Fruit fly (Drosophila melanogaster) whole organism, embryonic: Measurements from ENCODE around the gene CG14803.

ENCODE experiments used
- Asciz ChIP-seq: fragments of 200-800 bp; sonication (Bioruptor generic); optimal IDR thresholded peaks from 2 replicates; lab custom pipeline; 2017; ENCODE audit warnings: missing biosample characterization, mild to moderate bottlenecking, missing genetic modification characterization, missing genetic modification reagents
- CG10274 ChIP-seq: fragments of 200-800 bp; sonication (Bioruptor generic); optimal IDR thresholded peaks from 3 replicates; lab custom pipeline; 2017; ENCODE audit warnings: missing biosample characterization, mild to moderate bottlenecking, missing genetic modification characterization
- CG11504 ChIP-seq: fragments of 200-800 bp; sonication (Bioruptor generic); optimal IDR thresholded peaks from 3 replicates; lab custom pipeline; 2019; ENCODE audit warnings: missing biosample characterization, mild to moderate bottlenecking, missing genetic modification characterization, moderate library complexity
- CG12155 ChIP-seq: fragments of 200-800 bp; sonication (Bioruptor generic); optimal IDR thresholded peaks from 3 replicates; lab custom pipeline; 2016; ENCODE audit warnings: missing biosample characterization, missing genetic modification characterization
- CG12299 ChIP-seq: fragments of 200-800 bp; sonication (Bioruptor generic); optimal IDR thresholded peaks from 2 replicates; lab custom pipeline; 2018; ENCODE audit warnings: missing biosample characterization, mild to moderate bottlenecking, missing genetic modification characterization
- CG12942 ChIP-seq: fragments of 200-800 bp; sonication (Bioruptor generic); optimal IDR thresholded peaks from 3 replicates; lab custom pipeline; 2016; ENCODE audit warnings: missing biosample characterization, missing genetic modification characterization
- CG1602 ChIP-seq: fragments of 200-800 bp; sonication (Bioruptor generic); optimal IDR thresholded peaks from 3 replicates; lab custom pipeline; 2016; ENCODE audit warnings: missing biosample characterization, missing genetic modification characterization
- CG17385 ChIP-seq: fragments of 200-800 bp; sonication (Bioruptor generic); optimal IDR thresholded peaks from 3 replicates; lab custom pipeline; 2018; ENCODE audit warnings: missing biosample characterization, mild to moderate bottlenecking, missing genetic modification characterization
- CG17612 ChIP-seq: fragments of 200-800 bp; sonication (Bioruptor generic); IDR thresholded peaks from 2 replicates; pipeline ENCODE4 v1.3.6; 2022; ENCODE audit warnings: missing biosample characterization, missing genetic modification characterization
- CG1832 ChIP-seq: fragments of 200-800 bp; sonication (Bioruptor generic); optimal IDR thresholded peaks from 2 replicates; lab custom pipeline; 2017; ENCODE audit warnings: missing biosample characterization, mild to moderate bottlenecking, missing genetic modification characterization, inconsistent platforms
- CG31224 ChIP-seq: fragments of 200-800 bp; sonication (Bioruptor generic); IDR thresholded peaks from 2 replicates; pipeline ENCODE4 v1.3.6; 2022; ENCODE audit warnings: missing biosample characterization, missing genetic modification characterization
- CG32767 ChIP-seq: fragments of 200-800 bp; sonication (Bioruptor generic); IDR thresholded peaks from 2 replicates; pipeline ENCODE4 v1.3.6; 2022; ENCODE audit warnings: missing biosample characterization, missing genetic modification characterization
- CG34224 ChIP-seq: fragments of 200-800 bp; sonication (Bioruptor generic); IDR thresholded peaks from 3 replicates; pipeline ENCODE4 v1.3.6; 2022; ENCODE audit warnings: missing biosample characterization, missing genetic modification characterization; ENCODE audit not compliant: partially characterized antibody
- CG3995 ChIP-seq: fragments of 200-800 bp; sonication (Bioruptor generic); optimal IDR thresholded peaks from 3 replicates; lab custom pipeline; 2016; ENCODE audit warnings: missing biosample characterization, missing genetic modification characterization
- CG4730 ChIP-seq: fragments of 200-800 bp; sonication (Bioruptor generic); IDR thresholded peaks from 2 replicates; pipeline ENCODE4 v1.3.6; 2022; ENCODE audit warnings: missing biosample characterization, missing genetic modification characterization
- CG6854 ChIP-seq: fragments of 200-800 bp; sonication (Bioruptor generic); optimal IDR thresholded peaks from 3 replicates; lab custom pipeline; 2017; ENCODE audit warnings: missing biosample characterization, mild to moderate bottlenecking, missing genetic modification characterization
- CG7745 ChIP-seq: fragments of 200-800 bp; sonication (Bioruptor generic); optimal IDR thresholded peaks from 2 replicates; lab custom pipeline; 2018; ENCODE audit warnings: missing biosample characterization, mild to moderate bottlenecking, missing genetic modification characterization, moderate library complexity
- CG8478 ChIP-seq: fragments of >200 bp; optimal IDR thresholded peaks from 2 replicates; lab custom pipeline; 2018
- CG9817 ChIP-seq: fragments of 200-800 bp; sonication (Bioruptor generic); optimal IDR thresholded peaks from 2 replicates; lab custom pipeline; 2018; ENCODE audit warnings: missing biosample characterization, mild to moderate bottlenecking, missing genetic modification characterization, moderate library complexity
- Dip2 ChIP-seq: fragments of 200-800 bp; sonication (Bioruptor generic); IDR thresholded peaks from 2 replicates; pipeline ENCODE4 v1.3.6; 2022; ENCODE audit warnings: missing biosample characterization, missing genetic modification characterization
- Ets65A ChIP-seq: fragments of 200-800 bp; sonication (Bioruptor generic); peaks from one replicate; lab custom pipeline; 2016; ENCODE audit warnings: missing biosample characterization, missing genetic modification characterization
- Fer2 ChIP-seq: fragments of 200-800 bp; sonication (Bioruptor generic); optimal IDR thresholded peaks from 2 replicates; lab custom pipeline; 2018; ENCODE audit warnings: missing biosample characterization, mild to moderate bottlenecking, missing genetic modification characterization, moderate library complexity
- Gsc ChIP-seq: fragments of 200-800 bp; sonication (Bioruptor generic); IDR thresholded peaks from 2 replicates; pipeline ENCODE4 v1.3.6; 2022; ENCODE audit warnings: missing biosample characterization, missing genetic modification characterization
- Gug ChIP-seq: fragments of 200-800 bp; sonication (Bioruptor generic); IDR thresholded peaks from 4 replicates; pipeline ENCODE4 v1.3.6; 2022; ENCODE audit warnings: missing biosample characterization, missing genetic modification characterization
- Hand ChIP-seq: fragments of 200-800 bp; sonication (Bioruptor generic); optimal IDR thresholded peaks from 2 replicates; lab custom pipeline; 2017; ENCODE audit warnings: mild to moderate bottlenecking, missing biosample characterization, missing genetic modification reagents, missing genetic modification characterization
- MTF-1 ChIP-seq: fragments of 200-800 bp; sonication (Bioruptor generic); optimal IDR thresholded peaks from 2 replicates; lab custom pipeline; 2018; ENCODE audit warnings: missing biosample characterization, mild to moderate bottlenecking, missing genetic modification characterization, borderline replicate concordance
- Sin3A ChIP-seq: fragments of >200 bp; optimal IDR thresholded peaks from 2 replicates; lab custom pipeline; 2018
- Sox102F ChIP-seq: fragments of 200-800 bp; sonication (Bioruptor generic); optimal IDR thresholded peaks from 2 replicates; lab custom pipeline; 2018; ENCODE audit warnings: missing biosample characterization, mild to moderate bottlenecking, missing genetic modification characterization, moderate library complexity
- Taf1 ChIP-seq: fragments of 200-800 bp; sonication (Bioruptor generic); IDR thresholded peaks from 2 replicates; pipeline ENCODE4 v1.3.6; 2022; ENCODE audit warnings: missing biosample characterization, missing genetic modification characterization
- ase ChIP-seq: fragments of 200-800 bp; sonication (Bioruptor generic); IDR thresholded peaks from 3 replicates; pipeline ENCODE4 v1.3.6; 2022; ENCODE audit warnings: missing biosample characterization, missing genetic modification characterization
- bigmax ChIP-seq: fragments of 200-800 bp; sonication (Bioruptor generic); optimal IDR thresholded peaks from 2 replicates; lab custom pipeline; 2018; ENCODE audit warnings: missing biosample characterization, mild to moderate bottlenecking, missing genetic modification characterization
- chinmo ChIP-seq: fragments of 200-800 bp; sonication (Bioruptor generic); IDR thresholded peaks from 4 replicates; pipeline ENCODE4 v1.3.6; 2022; ENCODE audit warnings: missing biosample characterization, missing genetic modification characterization; ENCODE audit not compliant: partially characterized antibody
- danr ChIP-seq: fragments of 200-800 bp; sonication (Bioruptor generic); IDR thresholded peaks from 2 replicates; pipeline ENCODE4 v1.3.6; 2022; ENCODE audit warnings: missing biosample characterization, missing genetic modification characterization
- ems ChIP-seq: fragments of 200-800 bp; sonication (Bioruptor generic); optimal IDR thresholded peaks from 3 replicates; lab custom pipeline; 2016; ENCODE audit warnings: missing biosample characterization, missing genetic modification characterization
- fru ChIP-seq: fragments of >200 bp; optimal IDR thresholded peaks from 2 replicates; lab custom pipeline; 2017
- ftz-f1 ChIP-seq: fragments of 200-800 bp; sonication (Bioruptor generic); optimal IDR thresholded peaks from 2 replicates; lab custom pipeline; 2016; ENCODE audit warnings: missing biosample characterization, missing genetic modification characterization
- gem ChIP-seq: fragments of 200-800 bp; sonication (Bioruptor generic); optimal IDR thresholded peaks from 2 replicates; lab custom pipeline; 2019; ENCODE audit warnings: missing biosample characterization, mild to moderate bottlenecking, missing genetic modification characterization, moderate library complexity
- gt ChIP-seq: fragments of 200-800 bp; sonication (Bioruptor generic); IDR thresholded peaks from 2 replicates; pipeline ENCODE4 v1.3.6; 2022; ENCODE audit warnings: missing biosample characterization, missing genetic modification characterization
- ham ChIP-seq: fragments of 200-800 bp; sonication (Bioruptor generic); IDR thresholded peaks from 2 replicates; pipeline ENCODE4 v1.3.6; 2022; ENCODE audit warnings: missing biosample characterization, missing genetic modification characterization
- nmo ChIP-seq: fragments of 200-800 bp; sonication (Bioruptor generic); optimal IDR thresholded peaks from 2 replicates; lab custom pipeline; 2018; ENCODE audit warnings: missing biosample characterization, mild to moderate bottlenecking, missing genetic modification characterization, moderate library complexity
- pnt ChIP-seq: fragments of 200-800 bp; sonication (Bioruptor generic); optimal IDR thresholded peaks from 3 replicates; lab custom pipeline; 2016; ENCODE audit warnings: missing biosample characterization, missing genetic modification characterization
- prd ChIP-seq, 3 experiments: fragments of >200 bp in 2 of 3; fragments of 200-800 bp in 1 of 3; sonication (Bioruptor generic) in 1 of 3; optimal IDR thresholded peaks in 2 of 3; IDR thresholded peaks in 1 of 3; 2 replicates in 2 of 3; 3 replicates in 1 of 3; pipeline versions ENCODE4 v1.3.6 to Lab custom; 2017 to 2022; ENCODE audit warnings: missing biosample characterization in 1 of 3, missing genetic modification characterization in 1 of 3
- run ChIP-seq: fragments of 200-800 bp; sonication (Bioruptor generic); optimal IDR thresholded peaks from 3 replicates; lab custom pipeline; 2018; ENCODE audit warnings: missing biosample characterization, mild to moderate bottlenecking, missing genetic modification characterization
- scrt ChIP-seq: fragments of 200-800 bp; sonication (Bioruptor generic); optimal IDR thresholded peaks from 2 replicates; lab custom pipeline; 2018; ENCODE audit warnings: missing biosample characterization, mild to moderate bottlenecking, missing genetic modification characterization, moderate library complexity
- seq ChIP-seq: fragments of 200-800 bp; sonication (Bioruptor generic); IDR thresholded peaks from 2 replicates; pipeline ENCODE4 v1.3.6; 2022; ENCODE audit warnings: missing biosample characterization, missing genetic modification characterization
- sna ChIP-seq: fragments of 200-800 bp; sonication (Bioruptor generic); IDR thresholded peaks from 2 replicates; pipeline ENCODE4 v1.3.6; 2022; ENCODE audit warnings: missing biosample characterization, missing genetic modification characterization; ENCODE audit not compliant: partially characterized antibody
- tgo ChIP-seq: fragments of 200-800 bp; sonication (Bioruptor generic); IDR thresholded peaks from 3 replicates; pipeline ENCODE4 v1.3.6; 2022; ENCODE audit warnings: missing biosample characterization, missing genetic modification characterization
- trh ChIP-seq: fragments of 200-800 bp; sonication (Bioruptor generic); optimal IDR thresholded peaks from 2 replicates; lab custom pipeline; 2016; ENCODE audit warnings: missing biosample characterization, missing genetic modification characterization
- tx ChIP-seq: fragments of 200-800 bp; sonication (Bioruptor generic); optimal IDR thresholded peaks from 2 replicates; lab custom pipeline; 2016; ENCODE audit warnings: missing biosample characterization, missing genetic modification characterization
- unpg ChIP-seq: fragments of 200-800 bp; sonication (Bioruptor generic); optimal IDR thresholded peaks from 3 replicates; lab custom pipeline; 2018; ENCODE audit warnings: missing biosample characterization, mild to moderate bottlenecking, missing genetic modification characterization, moderate library complexity
- vvl ChIP-seq: fragments of 200-800 bp; sonication (Bioruptor generic); IDR thresholded peaks from 2 replicates; pipeline ENCODE4 v1.3.6; 2022; ENCODE audit warnings: missing biosample characterization, missing genetic modification characterization
- yki ChIP-seq: fragments of >200 bp; optimal IDR thresholded peaks from 3 replicates; lab custom pipeline; 2018

The CG14803 gene

dm6 chrX:1849914-1850313 lies 18.8 kb upstream of the CG14803 start (continued):
- TF ChIP-seq Asciz (GFP tag; lab: Kevin White, UChicago) (peak; percentile 70), Sox102F (GFP tag; lab: Kevin White, UChicago) (peak; percentile 84), CG1602 (GFP tag; lab: Kevin White, UChicago) (peak; percentile 74), ems (GFP tag; lab: Kevin White, UChicago) (peak; percentile 78), CG7745 (tag; lab: Kevin White, UChicago) (no peak), gt (GFP tag; lab: Robert Waterston, UW) (no peak), CG6854 (peak; percentile 87), ase (GFP tag; lab: Robert Waterston, UW) (peak; percentile 59; the same call in 2 of the 3 replicates), Ets65A (GFP tag; lab: Kevin White, UChicago) (peak; percentile 95), gem (tag; lab: Kevin White, UChicago) (peak; percentile 94), prd (optimal IDR thresholded peaks at IDR 0.05; lab: Kevin White, UChicago) (no peak), prd (GFP tag; IDR thresholded peaks at IDR 0.05; lab: Robert Waterston, UW) (peak; percentile 81), danr (GFP tag; lab: Robert Waterston, UW) (no peak), bigmax (GFP tag; lab: Kevin White, UChicago) (no peak), Taf1 (peak; percentile 58), Sin3A (no peak), Gsc (no peak), CG17612 (GFP tag; lab: Robert Waterston, UW) (no peak), CG10274 (GFP tag; lab: Kevin White, UChicago) (peak; percentile 72), trh (GFP tag; lab: Kevin White, UChicago) (peak; percentile 19), fru (lab: Kevin White, UChicago) (no peak), sna (no peak), Gug (GFP tag; lab: Robert Waterston, UW) (peak; percentile 72; the same call in 3 of the 4 replicates), Fer2 (peak; percentile 87), CG34224 (GFP tag; lab: Robert Waterston, UW) (no peak), unpg (GFP tag; lab: Kevin White, UChicago) (peak; percentile 91), ftz-f1 (GFP tag; lab: Kevin White, UChicago) (peak; percentile 62), CG12299 (tag; lab: Kevin White, UChicago) (peak; percentile 83), ham (GFP tag; lab: Robert Waterston, UW) (peak; percentile 42; the same call in 1 of the 2 replicates), nmo (peak; percentile 84), CG8478 (lab: Kevin White, UChicago) (no peak), vvl (GFP tag; lab: Robert Waterston, UW) (peak; percentile 82), CG4730 (GFP tag; lab: Robert Waterston, UW) (peak; percentile 49), chinmo (GFP tag; lab: Robert Waterston, UW) (no peak), CG32767 (GFP tag; lab: Robert Waterston, UW) (peak; percentile 48), CG31224 (GFP tag; lab: Robert Waterston, UW) (peak; percentile 80), MTF-1 (GFP tag; lab: Kevin White, UChicago) (peak; percentile 34), Dip2 (no peak; the same call in 1 of the 2 replicates), seq (GFP tag; lab: Robert Waterston, UW) (peak; percentile 82), scrt (GFP tag; lab: Kevin White, UChicago) (peak; percentile 90), CG12155 (GFP tag; lab: Kevin White, UChicago) (peak; percentile 87), CG3995 (GFP tag; lab: Kevin White, UChicago) (peak; percentile 54), CG11504 (peak; percentile 89), CG12942 (GFP tag; lab: Kevin White, UChicago) (peak; percentile 63), tgo (GFP tag; lab: Robert Waterston, UW) (peak; percentile 81), Hand (GFP tag; lab: Kevin White, UChicago) (peak; percentile 92), tx (GFP tag; lab: Kevin White, UChicago) (peak; percentile 73), pnt (peak; percentile 52), CG17385 (peak; percentile 85), yki (lab: Kevin White, UChicago) (no peak), CG9817 (tag; lab: Kevin White, UChicago) (peak; percentile 88), run (tag; lab: Kevin White, UChicago) (peak; percentile 76), CG1832 (GFP tag; lab: Kevin White, UChicago) (no peak)
